Worm (Caenorhabditis elegans): Measurements from ENCODE around the gene exos-8.

exos-8 gene

DNA sequence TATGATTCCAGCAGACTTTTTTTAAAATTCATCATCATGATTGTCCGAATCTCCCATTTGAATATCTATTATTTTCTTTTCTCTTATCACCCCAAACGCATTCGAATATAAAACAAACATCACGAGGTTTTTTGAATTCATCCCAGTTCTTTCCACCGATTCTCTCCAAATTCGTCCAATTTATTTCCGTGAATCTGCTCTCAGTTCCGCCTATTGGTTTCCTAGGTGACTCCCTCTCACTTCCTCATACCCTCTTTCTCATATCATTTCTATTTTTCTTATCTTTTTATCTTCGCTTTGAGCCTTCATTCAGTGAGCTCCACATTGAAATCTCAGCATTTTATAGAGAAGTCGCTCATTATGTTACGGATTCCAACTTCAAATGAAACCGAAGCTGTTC, 37.6 kb downstream of the exos-8 start, which contains the start of gene T13C2.7:
Gene T13C2.7 (plus strand): TSS at position 301 of the 400 bp plus-strand sequence.
- TF ChIP-seq ets-7 (tag; optimal IDR thresholded peaks at IDR 0.05) (no peak), sea-1 (GFP tag; conservative IDR thresholded peaks at IDR 0.05) (no peak), hmg-4 (GFP tag; optimal IDR thresholded peaks at IDR 0.05) (no peak), aly-1 (tag; optimal IDR thresholded peaks at IDR 0.05) (no peak), tbx-37 (GFP tag; conservative IDR thresholded peaks at IDR 0.05) (no peak), ceh-13 (GFP tag; optimal IDR thresholded peaks at IDR 0.05) (no peak), tra-4 (tag; optimal IDR thresholded peaks at IDR 0.05) (no peak), scrt-1 (GFP tag; IDR thresholded peaks at IDR 0.05) (no peak), pes-1 (GFP tag; IDR thresholded peaks at IDR 0.05) (no peak), F13C5.2 (tag; optimal IDR thresholded peaks at IDR 0.05) (no peak), B0310.2 (tag; optimal IDR thresholded peaks at IDR 0.05) (no peak), hmbx-1 (tag; optimal IDR thresholded peaks at IDR 0.05) (no peak), hnd-1 (tag; optimal IDR thresholded peaks at IDR 0.05) (no peak), tbx-11 (GFP tag; IDR thresholded peaks at IDR 0.05) (no peak), ama-1 (optimal IDR thresholded peaks at IDR 0.05) (no peak), flt-1 (GFP tag; IDR thresholded peaks at IDR 0.05) (no peak), ceh-36 (tag; optimal IDR thresholded peaks at IDR 0.05) (no peak)

DNA sequence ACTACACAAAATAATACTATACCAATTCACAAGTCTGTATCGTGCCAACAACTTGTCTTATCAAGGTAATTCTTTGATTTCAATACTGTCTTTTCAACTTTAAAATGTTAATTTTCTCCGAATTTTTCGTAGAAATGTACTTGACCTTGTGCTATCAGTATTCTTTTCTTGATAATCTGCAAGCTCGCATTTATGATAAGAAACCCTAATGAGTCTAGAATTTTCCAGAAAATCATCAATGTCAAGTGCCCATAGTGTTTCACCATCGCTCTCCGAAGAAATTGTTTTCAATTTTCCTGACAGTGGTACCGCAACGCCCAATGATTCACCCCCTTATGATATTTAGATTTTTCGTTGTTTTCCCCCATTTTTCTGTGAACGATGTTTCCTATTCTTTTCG, 39.7 kb downstream of the exos-8 start:
- no peak for TF ChIP-seq F13C5.2 (tag; optimal IDR thresholded peaks at IDR 0.05)
- TF ChIP-seq tbx-37 (GFP tag; conservative IDR thresholded peaks at IDR 0.05): no peak
- no peak for TF ChIP-seq hmg-4 (GFP tag; optimal IDR thresholded peaks at IDR 0.05)
- no peak for TF ChIP-seq pes-1 (GFP tag; IDR thresholded peaks at IDR 0.05)
- TF ChIP-seq tra-4 (tag; optimal IDR thresholded peaks at IDR 0.05): no peak
- no peak for TF ChIP-seq B0310.2 (tag; optimal IDR thresholded peaks at IDR 0.05)
- no peak for TF ChIP-seq ets-7 (tag; optimal IDR thresholded peaks at IDR 0.05)
- no peak for TF ChIP-seq hmbx-1 (tag; optimal IDR thresholded peaks at IDR 0.05)
- TF ChIP-seq scrt-1 (GFP tag; IDR thresholded peaks at IDR 0.05): no peak
- TF ChIP-seq tbx-11 (GFP tag; IDR thresholded peaks at IDR 0.05): no peak
- TF ChIP-seq aly-1 (tag; optimal IDR thresholded peaks at IDR 0.05): no peak
- no peak for TF ChIP-seq ama-1 (optimal IDR thresholded peaks at IDR 0.05)
- no peak for TF ChIP-seq ceh-13 (GFP tag; optimal IDR thresholded peaks at IDR 0.05)

DNA sequence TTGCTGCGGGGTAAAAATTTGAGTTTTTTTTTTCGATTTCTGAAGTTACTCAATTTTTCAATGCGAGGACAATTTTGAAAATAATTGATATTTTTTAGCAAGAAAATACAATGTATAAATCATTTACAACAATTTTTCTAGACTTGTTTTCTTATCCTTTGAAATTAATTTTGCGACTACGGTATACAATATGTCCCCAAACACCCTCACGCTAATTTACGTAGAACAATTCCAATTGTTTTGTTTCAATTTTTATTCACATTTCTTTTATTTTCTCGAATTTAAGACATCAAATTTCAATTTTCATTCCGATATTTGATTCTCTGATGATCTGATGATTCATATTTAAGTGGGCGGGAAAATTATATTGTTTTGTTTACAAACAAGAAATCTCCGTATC, 40.5 kb downstream of the exos-8 start:
- no peak for TF ChIP-seq aly-1 (tag; optimal IDR thresholded peaks at IDR 0.05)
- TF ChIP-seq flt-1 (GFP tag; IDR thresholded peaks at IDR 0.05): no peak
- TF ChIP-seq tbx-37 (GFP tag; conservative IDR thresholded peaks at IDR 0.05): no peak
- TF ChIP-seq F13C5.2 (tag; optimal IDR thresholded peaks at IDR 0.05): no peak
- no peak for TF ChIP-seq B0310.2 (tag; optimal IDR thresholded peaks at IDR 0.05)
- TF ChIP-seq scrt-1 (GFP tag; IDR thresholded peaks at IDR 0.05): no peak
- no peak for TF ChIP-seq ceh-36 (tag; optimal IDR thresholded peaks at IDR 0.05)
- no peak for TF ChIP-seq pes-1 (GFP tag; IDR thresholded peaks at IDR 0.05)
- TF ChIP-seq ets-7 (tag; optimal IDR thresholded peaks at IDR 0.05): no peak
- TF ChIP-seq tra-4 (tag; optimal IDR thresholded peaks at IDR 0.05): no peak
- no peak for TF ChIP-seq hmg-4 (GFP tag; optimal IDR thresholded peaks at IDR 0.05)
- TF ChIP-seq ama-1 (optimal IDR thresholded peaks at IDR 0.05): no peak
- TF ChIP-seq hnd-1 (tag; optimal IDR thresholded peaks at IDR 0.05): no peak
- no peak for TF ChIP-seq tbx-11 (GFP tag; IDR thresholded peaks at IDR 0.05)
- TF ChIP-seq ceh-13 (GFP tag; optimal IDR thresholded peaks at IDR 0.05): no peak
- no peak for TF ChIP-seq sea-1 (GFP tag; conservative IDR thresholded peaks at IDR 0.05)
- TF ChIP-seq hmbx-1 (tag; optimal IDR thresholded peaks at IDR 0.05): no peak

DNA sequence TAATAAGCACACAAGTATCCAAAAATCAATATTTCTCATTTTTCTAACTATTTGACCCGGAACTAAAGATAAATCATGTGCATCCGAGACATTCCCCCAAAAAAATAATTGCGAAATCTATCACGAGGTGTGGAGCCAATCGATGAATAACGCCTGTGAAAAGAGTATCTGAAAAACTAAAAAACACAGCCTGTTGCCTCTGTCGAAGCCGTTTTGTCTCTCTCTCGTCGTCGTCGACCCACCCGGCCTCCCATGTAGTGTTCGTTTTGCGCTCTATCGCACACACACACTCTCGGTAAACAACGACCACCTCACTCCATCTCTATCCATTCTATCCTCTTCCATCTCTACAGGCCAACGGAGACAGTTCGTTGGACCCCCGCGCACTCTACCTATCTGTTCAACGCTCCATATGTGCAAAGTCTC, 41.3 kb downstream of the exos-8 start:
- TF ChIP-seq hmg-4 (GFP tag; optimal IDR thresholded peaks at IDR 0.05): peak; percentile 50
- no peak for TF ChIP-seq aly-1 (tag; optimal IDR thresholded peaks at IDR 0.05)

DNA sequence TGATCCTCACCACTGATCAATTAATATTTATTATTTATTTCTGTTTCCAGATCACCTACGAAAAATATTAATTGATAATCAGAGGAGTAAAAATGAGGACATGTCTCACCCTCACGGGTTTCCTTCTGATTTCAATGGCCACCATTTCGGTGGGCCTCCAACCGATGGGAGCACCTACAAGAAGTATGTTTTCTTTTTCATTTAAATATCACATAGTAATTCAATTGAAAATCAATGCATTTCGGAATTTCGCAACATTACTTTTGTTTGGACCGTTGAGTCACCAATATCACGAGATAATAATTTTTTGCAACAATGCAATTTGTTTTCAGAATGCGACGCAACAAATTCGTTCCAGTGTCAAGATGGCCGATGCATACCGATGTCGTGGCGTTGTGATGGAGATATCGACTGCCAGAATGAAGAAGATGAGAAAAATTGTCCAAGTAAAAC, 41.9 kb downstream of the exos-8 start, which contains the start of gene gldi-2:
Gene gldi-2 (plus strand): TSS at position 51 of the 453 bp plus-strand sequence.
- TF ChIP-seq hnd-1 (tag; optimal IDR thresholded peaks at IDR 0.05) (no peak), ceh-36 (tag; optimal IDR thresholded peaks at IDR 0.05) (no peak), pes-1 (GFP tag; IDR thresholded peaks at IDR 0.05) (no peak), hmbx-1 (tag; optimal IDR thresholded peaks at IDR 0.05) (no peak), tra-4 (tag; optimal IDR thresholded peaks at IDR 0.05) (no peak), ama-1 (optimal IDR thresholded peaks at IDR 0.05) (no peak), flt-1 (GFP tag; IDR thresholded peaks at IDR 0.05) (no peak), tbx-37 (GFP tag; conservative IDR thresholded peaks at IDR 0.05) (no peak), sea-1 (GFP tag; conservative IDR thresholded peaks at IDR 0.05) (no peak), F13C5.2 (tag; optimal IDR thresholded peaks at IDR 0.05) (no peak), hmg-4 (GFP tag; optimal IDR thresholded peaks at IDR 0.05) (no peak), aly-1 (tag; optimal IDR thresholded peaks at IDR 0.05) (no peak), scrt-1 (GFP tag; IDR thresholded peaks at IDR 0.05) (no peak), tbx-11 (GFP tag; IDR thresholded peaks at IDR 0.05) (no peak), ets-7 (tag; optimal IDR thresholded peaks at IDR 0.05) (no peak), B0310.2 (tag; optimal IDR thresholded peaks at IDR 0.05) (no peak), ceh-13 (GFP tag; optimal IDR thresholded peaks at IDR 0.05) (no peak)

- no peak for TF ChIP-seq ceh-36 (tag; optimal IDR thresholded peaks at IDR 0.05)
- no peak for TF ChIP-seq pes-1 (GFP tag; IDR thresholded peaks at IDR 0.05)
- TF ChIP-seq ceh-13 (GFP tag; optimal IDR thresholded peaks at IDR 0.05): no peak
These were observed 47.3 kb downstream of the exos-8 start, which contains the start of gene T13C2.3 for ce11 chrII:6788672-6789298. Gene T13C2.3, plus strand, starts transcription at chrII:6789248.

ce11 chrII:6791891-6792290, 50.4 kb downstream of the exos-8 start, which contains the start of gene T13C2.2:
Gene T13C2.2, plus strand, starts transcription at chrII:6792191.
- TF ChIP-seq ceh-13 (GFP tag; optimal IDR thresholded peaks at IDR 0.05) (no peak), tra-4 (tag; optimal IDR thresholded peaks at IDR 0.05) (no peak), pes-1 (GFP tag; IDR thresholded peaks at IDR 0.05) (no peak), aly-1 (tag; optimal IDR thresholded peaks at IDR 0.05) (no peak), sea-1 (GFP tag; conservative IDR thresholded peaks at IDR 0.05) (no peak), flt-1 (GFP tag; IDR thresholded peaks at IDR 0.05) (no peak), ceh-36 (tag; optimal IDR thresholded peaks at IDR 0.05) (no peak), hnd-1 (tag; optimal IDR thresholded peaks at IDR 0.05) (no peak), B0310.2 (tag; optimal IDR thresholded peaks at IDR 0.05) (no peak)

Measured in whole organism, early embryonic.